Worm (Caenorhabditis elegans): Measurements from ENCODE around the gene Y4C6B.4.
"Not testable (repeated sequence)": the region's sequence is repeated elsewhere in the genome, so short reads cannot be mapped to it uniquely, and the experiment has no call there.

Y4C6B.4 gene

ce11 chrIV:5334518-5334917, 8.3 kb downstream of the Y4C6B.4 start:
- TF ChIP-seq ztf-29 (GFP tag; IDR thresholded peaks at IDR 0.05) (0 out of 2 replicates have a peak, but pooled peaks have one; percentile 50), ztf-23 (GFP tag; IDR thresholded peaks at IDR 0.05) (peak; percentile 85), klf-2 (GFP tag; conservative IDR thresholded peaks at IDR 0.05) (no peak; the same call in none of the 2 replicates)

- TF ChIP-seq ztf-29 (GFP tag; IDR thresholded peaks at IDR 0.05) (no peak), med-1 (GFP tag; optimal IDR thresholded peaks at IDR 0.05; ENCODE audit: insufficient read depth) (no peak), ref-1 (GFP tag; conservative IDR thresholded peaks at IDR 0.05) (no peak), tab-1 (GFP tag; IDR thresholded peaks at IDR 0.05) (no peak), T22C8.4 (GFP tag; IDR thresholded peaks at IDR 0.05) (no peak), ztf-23 (GFP tag; IDR thresholded peaks at IDR 0.05) (no peak), flt-1 (GFP tag; IDR thresholded peaks at IDR 0.05) (no peak), cog-1 (tag; optimal IDR thresholded peaks at IDR 0.05) (no peak), klf-2 (GFP tag; conservative IDR thresholded peaks at IDR 0.05) (no peak)
Measured at ce11 chrIV:5337649-5338048, 11.4 kb downstream of the Y4C6B.4 start.

DNA sequence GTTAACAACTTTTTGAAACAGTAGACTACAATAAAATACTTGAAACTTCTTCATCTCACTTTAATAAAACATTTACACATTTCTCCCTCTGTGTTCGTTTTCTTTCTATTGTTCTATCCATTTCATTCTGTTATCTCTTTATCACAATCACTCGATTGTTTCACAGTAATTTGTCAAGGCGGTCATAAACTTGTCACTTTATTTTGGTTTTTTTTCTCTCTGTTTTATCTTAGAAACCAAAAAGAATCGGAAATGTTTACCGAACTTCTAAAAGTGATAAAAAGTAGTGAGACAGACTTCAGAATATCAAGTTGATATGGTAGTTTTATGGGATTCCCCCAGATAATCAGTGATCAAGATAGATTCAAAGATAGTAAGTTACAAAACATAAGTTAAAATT, 13.0 kb downstream of the Y4C6B.4 start, which contains the start of gene Y4C6B.2:
TSS of gene Y4C6B.2 (plus strand) at position 320 of the 400 bp plus-strand sequence.
- TF ChIP-seq ztf-29 (GFP tag; IDR thresholded peaks at IDR 0.05) (no peak), ztf-23 (GFP tag; IDR thresholded peaks at IDR 0.05) (no peak), klf-2 (GFP tag; conservative IDR thresholded peaks at IDR 0.05) (no peak), flt-1 (GFP tag; IDR thresholded peaks at IDR 0.05) (no peak), cog-1 (tag; optimal IDR thresholded peaks at IDR 0.05) (no peak), tab-1 (GFP tag; IDR thresholded peaks at IDR 0.05) (no peak), T22C8.4 (GFP tag; IDR thresholded peaks at IDR 0.05) (no peak), ref-1 (GFP tag; conservative IDR thresholded peaks at IDR 0.05) (no peak), med-1 (GFP tag; optimal IDR thresholded peaks at IDR 0.05; ENCODE audit: insufficient read depth) (no peak)

DNA sequence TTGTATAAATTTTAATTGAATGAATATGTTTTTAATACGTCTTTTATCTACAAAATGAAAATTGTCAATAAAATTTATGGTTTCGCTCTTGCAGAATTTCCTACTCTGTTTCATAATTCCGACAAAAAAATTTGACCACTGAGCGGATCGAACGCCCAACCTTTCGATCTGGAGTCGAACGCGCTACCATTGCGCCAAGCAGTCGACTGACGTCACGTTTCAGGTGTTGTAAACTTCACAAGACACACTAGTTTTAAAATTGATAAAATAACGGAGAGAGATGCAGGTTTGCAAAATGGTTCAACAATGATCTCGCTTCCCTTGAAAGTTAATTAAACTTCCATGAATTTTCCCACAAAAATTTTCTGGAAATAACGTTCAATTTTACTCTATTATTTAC, 17.9 kb downstream of the Y4C6B.4 start:
- TF ChIP-seq flt-1 (GFP tag; IDR thresholded peaks at IDR 0.05) (no peak), klf-2 (GFP tag; conservative IDR thresholded peaks at IDR 0.05) (no peak), med-1 (GFP tag; optimal IDR thresholded peaks at IDR 0.05; ENCODE audit: insufficient read depth) (no peak), ztf-23 (GFP tag; IDR thresholded peaks at IDR 0.05) (no peak), tab-1 (GFP tag; IDR thresholded peaks at IDR 0.05) (no peak), cog-1 (tag; optimal IDR thresholded peaks at IDR 0.05) (no peak), T22C8.4 (GFP tag; IDR thresholded peaks at IDR 0.05) (no peak), ref-1 (GFP tag; conservative IDR thresholded peaks at IDR 0.05) (no peak), ztf-29 (GFP tag; IDR thresholded peaks at IDR 0.05) (no peak)

DNA sequence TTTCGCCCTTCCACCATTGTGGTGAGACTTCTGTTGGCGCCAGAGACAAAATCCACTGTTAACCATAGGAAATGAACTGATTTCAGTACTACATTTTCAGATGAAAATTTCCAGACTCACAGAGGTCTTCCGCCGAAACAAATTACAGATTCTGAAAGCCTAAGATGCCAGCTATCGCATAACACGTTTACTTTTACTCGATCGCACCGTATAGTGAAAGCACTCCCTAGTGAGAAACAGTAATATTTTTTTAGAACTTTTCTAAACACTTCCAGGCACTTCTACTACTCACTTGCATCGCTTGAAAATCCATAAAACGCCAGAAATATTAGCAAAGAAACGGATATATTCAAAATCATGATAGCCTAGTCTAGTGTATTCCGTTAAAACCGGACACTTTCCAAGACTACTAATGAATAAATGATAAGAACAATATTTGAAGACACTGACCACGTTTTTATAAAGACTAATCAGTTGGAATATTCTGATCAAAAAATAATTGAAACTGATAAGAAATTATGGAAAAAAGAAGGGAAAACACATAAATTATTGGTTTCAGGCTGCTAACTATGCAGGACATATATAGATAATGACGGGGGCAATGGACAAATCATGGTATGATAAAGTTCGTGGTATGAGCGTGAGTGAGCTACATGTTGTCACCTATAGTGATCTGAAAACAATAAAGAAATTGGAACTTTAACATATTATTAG, 24.4 kb downstream of the Y4C6B.4 start, which contains the start of gene gba-4:
TSS of gene gba-4 (minus strand) at position 418 of the 714 bp plus-strand sequence.
- not testable (repeated sequence) for TF ChIP-seq ztf-23 (GFP tag; IDR thresholded peaks at IDR 0.05); med-1 (GFP tag; optimal IDR thresholded peaks at IDR 0.05; ENCODE audit: insufficient read depth); tab-1 (GFP tag; IDR thresholded peaks at IDR 0.05)

ce11 chrIV:5353364-5353763, 27.1 kb downstream of the Y4C6B.4 start, which contains the start of gene Y4C6B.7:
Gene Y4C6B.7, minus strand, starts transcription at chrIV:5353464.
- TF ChIP-seq klf-2 (GFP tag; conservative IDR thresholded peaks at IDR 0.05) (no peak), ztf-29 (GFP tag; IDR thresholded peaks at IDR 0.05) (no peak), med-1 (GFP tag; optimal IDR thresholded peaks at IDR 0.05; ENCODE audit: insufficient read depth) (no peak), flt-1 (GFP tag; IDR thresholded peaks at IDR 0.05) (no peak), T22C8.4 (GFP tag; IDR thresholded peaks at IDR 0.05) (no peak), cog-1 (tag; optimal IDR thresholded peaks at IDR 0.05) (no peak), ref-1 (GFP tag; conservative IDR thresholded peaks at IDR 0.05) (no peak), ztf-23 (GFP tag; IDR thresholded peaks at IDR 0.05) (no peak), tab-1 (GFP tag; IDR thresholded peaks at IDR 0.05) (no peak)

ce11 chrIV:5354124-5354523, 27.9 kb downstream of the Y4C6B.4 start, which contains the start of gene Y4C6B.1:
Gene Y4C6B.1, plus strand, starts transcription at chrIV:5354488.
- TF ChIP-seq klf-2 (GFP tag; conservative IDR thresholded peaks at IDR 0.05) (no peak), ref-1 (GFP tag; conservative IDR thresholded peaks at IDR 0.05) (no peak), ztf-23 (GFP tag; IDR thresholded peaks at IDR 0.05) (no peak)

DNA sequence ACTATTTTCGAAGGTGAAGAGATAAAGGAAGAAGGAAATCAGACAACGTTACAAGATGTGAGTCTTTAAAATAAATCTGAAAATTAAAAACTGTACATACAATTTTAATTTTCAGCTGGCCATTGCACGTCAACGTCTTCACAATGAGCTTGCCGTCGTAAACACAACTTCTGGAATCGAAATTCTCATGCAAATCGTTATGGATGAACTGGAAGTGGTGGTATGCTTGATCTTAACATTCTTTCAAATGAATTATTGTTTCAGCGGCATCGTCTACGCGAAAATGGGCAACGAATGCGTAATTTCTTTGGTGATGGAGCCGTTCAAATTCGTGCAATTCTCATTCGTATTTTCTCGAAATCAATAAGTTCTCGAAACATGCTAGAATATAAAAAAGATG, 28.3 kb downstream of the Y4C6B.4 start:
- TF ChIP-seq cog-1 (tag; optimal IDR thresholded peaks at IDR 0.05) (no peak), tab-1 (GFP tag; IDR thresholded peaks at IDR 0.05) (no peak), ref-1 (GFP tag; conservative IDR thresholded peaks at IDR 0.05) (no peak), ztf-23 (GFP tag; IDR thresholded peaks at IDR 0.05) (no peak), T22C8.4 (GFP tag; IDR thresholded peaks at IDR 0.05) (no peak), flt-1 (GFP tag; IDR thresholded peaks at IDR 0.05) (no peak), ztf-29 (GFP tag; IDR thresholded peaks at IDR 0.05) (no peak), klf-2 (GFP tag; conservative IDR thresholded peaks at IDR 0.05) (no peak), med-1 (GFP tag; optimal IDR thresholded peaks at IDR 0.05; ENCODE audit: insufficient read depth) (no peak)

- TF ChIP-seq tab-1 (GFP tag; IDR thresholded peaks at IDR 0.05) = no peak
- TF ChIP-seq ztf-29 (GFP tag; IDR thresholded peaks at IDR 0.05) = no peak
Measured at ce11 chrIV:5360533-5360932, 34.3 kb downstream of the Y4C6B.4 start, which contains the start of gene F41H10.5. Gene F41H10.5, plus strand, starts transcription at chrIV:5360907.

DNA sequence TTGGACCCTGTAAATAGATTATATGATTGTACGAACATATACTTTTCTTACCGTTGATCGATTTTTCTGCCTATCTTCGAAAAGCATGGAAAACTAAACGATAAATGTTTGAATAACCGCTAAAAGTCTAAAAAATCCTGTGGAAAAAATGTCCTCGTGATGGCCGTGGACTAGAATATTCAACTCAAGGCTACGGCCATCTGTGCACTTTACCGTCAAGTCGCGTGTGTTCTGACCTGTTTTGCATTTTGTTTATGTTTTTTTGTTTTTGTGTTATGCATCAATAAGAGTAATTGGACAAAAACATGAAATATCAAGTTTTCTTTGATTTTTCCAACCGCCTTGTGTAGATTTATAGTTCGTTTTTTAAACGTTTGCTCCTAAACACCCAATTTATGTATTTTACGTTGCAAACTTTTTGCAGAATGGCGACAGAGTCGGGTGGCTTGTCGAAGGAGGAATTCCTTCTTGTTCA, 37.9 kb downstream of the Y4C6B.4 start, which contains the start of the genes hda-6 and F41H10.4:
TSS of gene hda-6 (minus strand) at position 172 of the 475 bp plus-strand sequence.
TSS of gene F41H10.4 (plus strand) at position 425 of the 475 bp plus-strand sequence.
- no peak for TF ChIP-seq med-1 (GFP tag; optimal IDR thresholded peaks at IDR 0.05; ENCODE audit: insufficient read depth)
- no peak for TF ChIP-seq flt-1 (GFP tag; IDR thresholded peaks at IDR 0.05)
- no peak for TF ChIP-seq tab-1 (GFP tag; IDR thresholded peaks at IDR 0.05)
- no peak for TF ChIP-seq klf-2 (GFP tag; conservative IDR thresholded peaks at IDR 0.05)

Measured in whole organism, midembryonic.